Fruit fly (Drosophila melanogaster): ENCODE results near the gene mthl5.

DNA sequence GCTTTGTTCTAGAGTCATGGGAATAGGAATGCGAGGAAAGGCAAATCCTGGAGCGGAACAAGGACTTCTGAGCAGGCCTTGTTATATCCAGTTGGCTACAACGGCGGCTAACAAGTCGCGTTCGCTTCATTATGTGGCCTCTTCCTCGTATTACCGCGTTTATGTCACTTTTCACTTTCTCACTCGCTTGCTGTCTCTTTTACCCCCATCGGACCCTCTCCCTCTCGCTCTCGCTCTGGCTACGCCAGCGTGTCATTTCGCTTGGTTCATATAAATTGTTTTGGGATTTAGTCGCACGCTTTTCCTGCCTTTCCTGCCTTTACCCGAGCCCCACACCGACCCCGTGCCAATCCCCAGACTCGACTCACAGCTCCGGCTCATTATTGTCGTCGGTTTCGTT lies 30.7 kb downstream of the mthl5 start:
- TF ChIP-seq CG8478 (optimal IDR thresholded peaks at IDR 0.05) (no peak), psq (optimal IDR thresholded peaks at IDR 0.05) (no peak), usp (GFP tag; optimal IDR thresholded peaks at IDR 0.05) (no peak), Dll (optimal IDR thresholded peaks at IDR 0.05) (no peak), pan (optimal IDR thresholded peaks at IDR 0.05) (no peak), EcR (GFP tag; optimal IDR thresholded peaks at IDR 0.05) (no peak)

All from whole organism.